Worm (Caenorhabditis elegans) whole organism, L3 larva: ENCODE results near the gene psa-3.

Experiments used
- ceh-82 ChIP-seq: fragments of 150-350 bp; optimal IDR thresholded peaks from 2 replicates; lab custom pipeline; 2014; ENCODE audit warnings: missing biosample characterization, missing genetic modification characterization
- ceh-9 ChIP-seq: sonication (generic microtip); optimal IDR thresholded peaks from 2 replicates; lab custom pipeline; 2018; ENCODE audit warnings: missing biosample characterization, missing genetic modification characterization
- egl-27 ChIP-seq: sonication (generic microtip); optimal IDR thresholded peaks from 4 replicates; lab custom pipeline; 2017; ENCODE audit warnings: missing biosample characterization, missing genetic modification reagents, missing genetic modification characterization
- jun-1 ChIP-seq: fragments of 150-350 bp; optimal IDR thresholded peaks from 2 replicates; lab custom pipeline; 2014; ENCODE audit warnings: missing biosample characterization, missing genetic modification reagents, missing genetic modification characterization
- mdl-1 ChIP-seq: fragments of 150-350 bp; optimal IDR thresholded peaks from 2 replicates; lab custom pipeline; 2014; ENCODE audit warnings: missing biosample characterization, missing genetic modification characterization
- nfya-1 ChIP-seq: sonication (generic microtip); optimal IDR thresholded peaks from 2 replicates; lab custom pipeline; 2017; ENCODE audit warnings: missing genetic modification characterization, mild to moderate bottlenecking, missing compliant biosample characterization, antibody characterized with exemption, moderate library complexity; ENCODE audit not compliant: insufficient read depth
- nhr-25 ChIP-seq: sonication (generic microtip); optimal IDR thresholded peaks from 2 replicates; lab custom pipeline; 2017; ENCODE audit warnings: missing biosample characterization, missing genetic modification characterization
- nhr-28 ChIP-seq: fragments of 150-350 bp; optimal IDR thresholded peaks from 2 replicates; lab custom pipeline; 2014; ENCODE audit warnings: missing biosample characterization, missing genetic modification characterization
- nhr-77 ChIP-seq: fragments of 150-350 bp; optimal IDR thresholded peaks from 2 replicates; lab custom pipeline; 2014; ENCODE audit warnings: missing biosample characterization, missing genetic modification characterization
- pqm-1 ChIP-seq: fragments of 150-350 bp; optimal IDR thresholded peaks from 2 replicates; lab custom pipeline; 2017; ENCODE audit warnings: missing biosample characterization, missing genetic modification characterization, inconsistent platforms
- skn-1 ChIP-seq: fragments of 150-350 bp; optimal IDR thresholded peaks from 2 replicates; lab custom pipeline; 2014; ENCODE audit warnings: missing biosample characterization, missing genetic modification characterization
- unc-39 ChIP-seq: sonication (generic microtip); optimal IDR thresholded peaks from 4 replicates; lab custom pipeline; 2017; ENCODE audit warnings: missing biosample characterization, missing genetic modification characterization
- ztf-11 ChIP-seq: fragments of 150-350 bp; optimal IDR thresholded peaks from 2 replicates; lab custom pipeline; 2014; ENCODE audit warnings: missing biosample characterization, missing genetic modification characterization

DNA sequence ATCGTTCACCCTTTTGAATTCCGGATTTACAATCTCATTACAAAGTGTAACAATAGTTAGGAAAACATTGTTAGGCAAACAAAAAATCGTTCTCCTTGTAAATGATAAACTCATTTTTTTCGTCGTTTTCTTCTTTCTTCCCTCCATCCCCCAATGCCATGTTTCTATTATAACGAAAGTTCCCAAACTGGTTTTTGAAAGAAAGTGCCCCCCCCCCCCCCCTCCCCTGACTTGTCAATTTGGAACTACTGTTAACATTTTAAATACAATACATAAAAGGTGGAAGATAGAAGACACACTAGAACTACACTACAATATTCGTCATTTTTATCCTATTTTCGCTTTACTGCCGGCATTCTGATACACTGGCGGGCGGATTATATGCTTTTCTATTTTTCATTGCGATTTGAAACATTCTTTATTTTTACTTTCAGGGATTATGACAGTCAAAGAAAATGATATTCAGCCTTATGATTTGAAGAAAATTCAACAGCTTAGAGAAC is 38.6 kb downstream of the psa-3 start, which contains the start of gene R03A10.5:
- TF ChIP-seq mdl-1 (no peak), pqm-1 (tag; lab: Kevin White, UChicago) (no peak), ceh-9 (tag; lab: Kevin White, UChicago) (no peak), ztf-11 (tag; lab: Kevin White, UChicago) (no peak), nfya-1 (tag; lab: Kevin White, UChicago) (no peak), nhr-28 (tag; lab: Kevin White, UChicago) (no peak), nhr-25 (tag; lab: Kevin White, UChicago) (peak; percentile 15), egl-27 (tag; lab: Kevin White, UChicago) (no peak), skn-1 (tag; lab: Kevin White, UChicago) (no peak), ceh-82 (tag; lab: Kevin White, UChicago) (no peak), jun-1 (no peak), unc-39 (no peak), nhr-77 (tag; lab: Kevin White, UChicago) (no peak)
